Worm (Caenorhabditis elegans) whole organism, L3 larva: Measurements from ENCODE around the gene tatn-1.

Source experiments
- R02D3.7 ChIP-seq: fragments of 150-350 bp; optimal IDR thresholded peaks from 2 replicates; lab custom pipeline; 2014; ENCODE audit warnings: missing biosample characterization, missing genetic modification characterization
- ZK546.5 ChIP-seq: sonication (generic microtip); optimal IDR thresholded peaks from 2 replicates; lab custom pipeline; 2017; ENCODE audit warnings: missing biosample characterization, missing genetic modification characterization
- aly-2 ChIP-seq: fragments of 150-350 bp; optimal IDR thresholded peaks from 2 replicates; lab custom pipeline; 2014; ENCODE audit warnings: missing biosample characterization, missing genetic modification characterization
- ama-1 ChIP-seq: fragments of 150-350 bp; optimal IDR thresholded peaks from 2 replicates; lab custom pipeline; 2018
- ceh-16 ChIP-seq: sonication (generic microtip); optimal IDR thresholded peaks from 2 replicates; lab custom pipeline; 2017; ENCODE audit warnings: missing biosample characterization, missing genetic modification characterization
- ceh-28 ChIP-seq: fragments of 150-350 bp; optimal IDR thresholded peaks from 2 replicates; lab custom pipeline; 2014; ENCODE audit warnings: missing biosample characterization, missing genetic modification reagents, missing genetic modification characterization
- ceh-82 ChIP-seq: fragments of 150-350 bp; optimal IDR thresholded peaks from 2 replicates; lab custom pipeline; 2014; ENCODE audit warnings: missing biosample characterization, missing genetic modification characterization
- ceh-9 ChIP-seq: sonication (generic microtip); optimal IDR thresholded peaks from 2 replicates; lab custom pipeline; 2018; ENCODE audit warnings: missing biosample characterization, missing genetic modification characterization
- daf-12 ChIP-seq: fragments of 150-350 bp; optimal IDR thresholded peaks from 2 replicates; lab custom pipeline; 2014; ENCODE audit warnings: missing biosample characterization, missing genetic modification reagents, missing genetic modification characterization
- egl-27 ChIP-seq: sonication (generic microtip); optimal IDR thresholded peaks from 4 replicates; lab custom pipeline; 2017; ENCODE audit warnings: missing biosample characterization, missing genetic modification reagents, missing genetic modification characterization
- egl-5 ChIP-seq: fragments of 150-350 bp; optimal IDR thresholded peaks from 2 replicates; lab custom pipeline; 2017; ENCODE audit warnings: missing biosample characterization, missing genetic modification reagents, missing genetic modification characterization, inconsistent platforms
- elt-1 ChIP-seq: fragments of 150-350 bp; optimal IDR thresholded peaks from 2 replicates; lab custom pipeline; 2014; ENCODE audit warnings: missing biosample characterization, missing genetic modification characterization
- elt-2 ChIP-seq: sonication (generic microtip); optimal IDR thresholded peaks from 2 replicates; lab custom pipeline; 2016; ENCODE audit warnings: missing genetic modification reagents, mild to moderate bottlenecking, missing genetic modification characterization, missing compliant biosample characterization
- elt-3 ChIP-seq, 3 experiments: fragments of 150-350 bp in 1 of 3; sonication (generic microtip) in 2 of 3; optimal IDR thresholded peaks; 2 replicates in 2 of 3; 4 replicates in 1 of 3; lab custom pipeline; 2014 to 2017; ENCODE audit warnings: missing biosample characterization in 3 of 3, missing genetic modification characterization in 3 of 3
- fkh-10 ChIP-seq: sonication (generic microtip); optimal IDR thresholded peaks from 2 replicates; lab custom pipeline; 2017; ENCODE audit warnings: missing biosample characterization, missing genetic modification reagents, missing genetic modification characterization
- fkh-2 ChIP-seq: fragments of 150-350 bp; optimal IDR thresholded peaks from 2 replicates; lab custom pipeline; 2014; ENCODE audit warnings: missing biosample characterization, missing genetic modification reagents, missing genetic modification characterization
- fos-1 ChIP-seq: fragments of 150-350 bp; optimal IDR thresholded peaks from 2 replicates; lab custom pipeline; 2014; ENCODE audit warnings: missing biosample characterization, missing genetic modification characterization
- hmg-11 ChIP-seq: sonication (generic microtip); optimal IDR thresholded peaks from 2 replicates; lab custom pipeline; 2016; ENCODE audit warnings: missing genetic modification characterization, missing compliant biosample characterization
- jun-1 ChIP-seq: fragments of 150-350 bp; optimal IDR thresholded peaks from 2 replicates; lab custom pipeline; 2014; ENCODE audit warnings: missing biosample characterization, missing genetic modification reagents, missing genetic modification characterization
- lin-15B ChIP-seq: fragments of 150-350 bp; optimal IDR thresholded peaks from 2 replicates; lab custom pipeline; 2014; ENCODE audit warnings: missing biosample characterization, missing genetic modification characterization
- lsy-12 ChIP-seq: sonication (generic microtip); optimal IDR thresholded peaks from 2 replicates; lab custom pipeline; 2016; ENCODE audit warnings: mild to moderate bottlenecking, missing genetic modification characterization, missing compliant biosample characterization
- mdl-1 ChIP-seq: fragments of 150-350 bp; optimal IDR thresholded peaks from 2 replicates; lab custom pipeline; 2014; ENCODE audit warnings: missing biosample characterization, missing genetic modification characterization
- mml-1 ChIP-seq: fragments of 150-350 bp; sonication (generic microtip); optimal IDR thresholded peaks from 3 replicates; lab custom pipeline; 2014; ENCODE audit warnings: missing biosample characterization, missing genetic modification characterization
- nfya-1 ChIP-seq: sonication (generic microtip); optimal IDR thresholded peaks from 2 replicates; lab custom pipeline; 2017; ENCODE audit warnings: missing genetic modification characterization, mild to moderate bottlenecking, missing compliant biosample characterization, antibody characterized with exemption, moderate library complexity; ENCODE audit not compliant: insufficient read depth
- nhr-11 ChIP-seq: fragments of 150-350 bp; optimal IDR thresholded peaks from 2 replicates; lab custom pipeline; 2014; ENCODE audit warnings: missing biosample characterization, missing genetic modification characterization
- nhr-12 ChIP-seq: fragments of 150-350 bp; optimal IDR thresholded peaks from 2 replicates; lab custom pipeline; 2014; ENCODE audit warnings: missing biosample characterization, missing genetic modification characterization
- nhr-237 ChIP-seq: fragments of 150-350 bp; optimal IDR thresholded peaks from 2 replicates; lab custom pipeline; 2014; ENCODE audit warnings: missing biosample characterization, missing genetic modification characterization
- nhr-25 ChIP-seq: sonication (generic microtip); optimal IDR thresholded peaks from 2 replicates; lab custom pipeline; 2017; ENCODE audit warnings: missing biosample characterization, missing genetic modification characterization
- nhr-28 ChIP-seq: fragments of 150-350 bp; optimal IDR thresholded peaks from 2 replicates; lab custom pipeline; 2014; ENCODE audit warnings: missing biosample characterization, missing genetic modification characterization
- nhr-43 ChIP-seq: sonication (generic microtip); optimal IDR thresholded peaks from 2 replicates; lab custom pipeline; 2016; ENCODE audit warnings: mild to moderate bottlenecking, missing genetic modification characterization, missing compliant biosample characterization; ENCODE audit not compliant: poor library complexity, severe bottlenecking
- nhr-67 ChIP-seq: fragments of 150-350 bp; optimal IDR thresholded peaks from 2 replicates; lab custom pipeline; 2014; ENCODE audit warnings: missing biosample characterization, missing genetic modification characterization
- nhr-76 ChIP-seq: fragments of 150-350 bp; sonication (generic microtip); optimal IDR thresholded peaks from 5 replicates; lab custom pipeline; 2014; ENCODE audit warnings: missing biosample characterization, missing genetic modification characterization
- nhr-77 ChIP-seq: fragments of 150-350 bp; optimal IDR thresholded peaks from 2 replicates; lab custom pipeline; 2014; ENCODE audit warnings: missing biosample characterization, missing genetic modification characterization
- pqm-1 ChIP-seq: fragments of 150-350 bp; optimal IDR thresholded peaks from 2 replicates; lab custom pipeline; 2017; ENCODE audit warnings: missing biosample characterization, missing genetic modification characterization, inconsistent platforms
- sea-2 ChIP-seq: fragments of 150-350 bp; sonication (generic microtip); optimal IDR thresholded peaks from 4 replicates; lab custom pipeline; 2014; ENCODE audit warnings: missing biosample characterization, missing genetic modification reagents, missing genetic modification characterization
- skn-1 ChIP-seq: fragments of 150-350 bp; optimal IDR thresholded peaks from 2 replicates; lab custom pipeline; 2014; ENCODE audit warnings: missing biosample characterization, missing genetic modification characterization
- snpc-4 ChIP-seq: fragments of 150-350 bp; optimal IDR thresholded peaks from 2 replicates; lab custom pipeline; 2014; ENCODE audit warnings: missing biosample characterization, missing genetic modification characterization
- tbx-2 ChIP-seq: sonication (generic microtip); optimal IDR thresholded peaks from 2 replicates; lab custom pipeline; 2016; ENCODE audit warnings: mild to moderate bottlenecking, missing genetic modification characterization, missing compliant biosample characterization
- unc-39 ChIP-seq: sonication (generic microtip); optimal IDR thresholded peaks from 4 replicates; lab custom pipeline; 2017; ENCODE audit warnings: missing biosample characterization, missing genetic modification characterization
- unc-62 ChIP-seq: fragments of 150-350 bp; sonication (generic microtip); optimal IDR thresholded peaks from 4 replicates; lab custom pipeline; 2014; ENCODE audit warnings: missing biosample characterization, missing genetic modification reagents, missing genetic modification characterization

The tatn-1 gene

ce11 chrX:14828766-14829165 lies 38.0 kb downstream of the tatn-1 start:
- TF ChIP-seq ceh-28 (tag; lab: Kevin White, UChicago), result no peak
- no peak for TF ChIP-seq fkh-10
- no peak for TF ChIP-seq nhr-76 (tag; lab: Kevin White, UChicago)
- TF ChIP-seq ama-1 (lab: Kevin White, UChicago), result no peak
- TF ChIP-seq fos-1 (tag; lab: Kevin White, UChicago), result no peak
- TF ChIP-seq elt-1 (tag; lab: Kevin White, UChicago), result no peak
- TF ChIP-seq egl-27 (tag; lab: Kevin White, UChicago), result no peak
- TF ChIP-seq sea-2 (GFP tag; lab: Kevin White, UChicago), result no peak
- no peak for TF ChIP-seq nhr-11 (tag; lab: Kevin White, UChicago)
- no peak for TF ChIP-seq unc-62 (GFP tag; lab: Kevin White, UChicago)
- no peak for TF ChIP-seq nhr-77 (tag; lab: Kevin White, UChicago)
- TF ChIP-seq ceh-16 (tag; lab: Kevin White, UChicago), result no peak
- no peak for TF ChIP-seq nhr-67 (tag; lab: Kevin White, UChicago)
- TF ChIP-seq mml-1 (tag; lab: Kevin White, UChicago), result no peak
- no peak for TF ChIP-seq nhr-25
- TF ChIP-seq aly-2, result no peak
- TF ChIP-seq hmg-11, result no peak
- no peak for TF ChIP-seq nhr-28
- no peak for TF ChIP-seq ceh-82 (tag; lab: Kevin White, UChicago)

DNA sequence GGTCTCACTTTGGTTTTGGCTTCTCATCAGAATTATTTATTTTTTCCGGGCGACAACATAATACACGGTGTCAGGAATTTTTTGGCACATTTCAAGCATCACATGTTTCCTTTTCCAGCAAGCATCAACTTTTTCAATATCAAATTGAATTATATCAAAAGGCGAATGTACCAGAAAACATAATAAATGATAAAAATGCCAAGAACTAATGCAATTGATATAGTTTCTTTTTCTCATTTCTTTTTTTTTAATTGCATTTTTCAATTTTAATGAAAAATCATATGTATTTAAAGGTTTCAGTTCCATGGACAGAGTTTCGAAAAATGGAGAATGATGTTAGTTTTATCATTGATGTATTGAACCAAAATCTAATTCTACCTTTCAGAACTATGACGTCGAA lies 40.7 kb downstream of the tatn-1 start, which contains the start of gene dpf-2:
dpf-2 (plus strand) TSS at position 301 of the 400 bp plus-strand sequence.
- TF ChIP-seq ceh-82 (tag; lab: Kevin White, UChicago), result no peak
- no peak for TF ChIP-seq ceh-9 (tag; lab: Kevin White, UChicago)
- no peak for TF ChIP-seq sea-2 (GFP tag; lab: Kevin White, UChicago)
- no peak for TF ChIP-seq lsy-12
- TF ChIP-seq nhr-12 (tag; lab: Kevin White, UChicago), result no peak
- TF ChIP-seq snpc-4 (tag; lab: Kevin White, UChicago), result no peak
- no peak for TF ChIP-seq nhr-237
- no peak for TF ChIP-seq unc-62 (GFP tag; lab: Kevin White, UChicago)
- TF ChIP-seq skn-1 (tag; lab: Kevin White, UChicago), result no peak
- TF ChIP-seq nhr-11 (tag; lab: Kevin White, UChicago), result no peak
- no peak for TF ChIP-seq fkh-2 (tag; lab: Kevin White, UChicago)
- TF ChIP-seq elt-2 (tag; lab: Kevin White, UChicago), result no peak

DNA sequence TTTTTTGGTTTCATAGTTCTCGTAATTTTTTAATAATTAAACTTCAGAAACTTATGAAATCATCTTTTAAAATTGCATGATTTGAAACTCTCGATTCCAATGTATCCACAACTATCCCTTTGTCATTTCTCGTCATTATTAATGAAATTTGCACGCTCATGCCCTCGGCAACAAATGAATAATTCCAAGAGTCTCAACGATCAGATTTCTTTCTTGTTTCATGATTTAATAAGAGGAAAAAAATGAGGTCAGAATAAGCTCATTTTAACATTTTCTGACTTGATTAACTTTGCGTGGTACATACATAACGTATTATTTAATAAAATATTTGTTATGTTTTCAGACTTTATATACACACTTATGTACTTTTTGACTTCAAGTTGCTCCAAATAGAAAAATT lies 47.5 kb downstream of the tatn-1 start:
- TF ChIP-seq egl-5 (tag; lab: Kevin White, UChicago) (no peak), elt-1 (tag; lab: Kevin White, UChicago) (no peak), nhr-76 (tag; lab: Kevin White, UChicago) (no peak), lsy-12 (no peak), unc-62 (GFP tag; lab: Kevin White, UChicago) (no peak), snpc-4 (tag; lab: Kevin White, UChicago) (no peak), nhr-28 (no peak), nhr-11 (tag; lab: Kevin White, UChicago) (no peak), ceh-82 (tag; lab: Kevin White, UChicago) (no peak), tbx-2 (tag; lab: Kevin White, UChicago) (no peak), nhr-25 (no peak), nhr-237 (no peak), fos-1 (tag; lab: Kevin White, UChicago) (no peak), nhr-67 (tag; lab: Kevin White, UChicago) (no peak), nfya-1 (tag; lab: Kevin White, UChicago) (no peak), ama-1 (lab: Kevin White, UChicago) (no peak), skn-1 (tag; lab: Kevin White, UChicago) (no peak), nhr-12 (tag; lab: Kevin White, UChicago) (no peak), pqm-1 (tag; lab: Kevin White, UChicago) (no peak), nhr-77 (tag; lab: Kevin White, UChicago) (no peak)

DNA sequence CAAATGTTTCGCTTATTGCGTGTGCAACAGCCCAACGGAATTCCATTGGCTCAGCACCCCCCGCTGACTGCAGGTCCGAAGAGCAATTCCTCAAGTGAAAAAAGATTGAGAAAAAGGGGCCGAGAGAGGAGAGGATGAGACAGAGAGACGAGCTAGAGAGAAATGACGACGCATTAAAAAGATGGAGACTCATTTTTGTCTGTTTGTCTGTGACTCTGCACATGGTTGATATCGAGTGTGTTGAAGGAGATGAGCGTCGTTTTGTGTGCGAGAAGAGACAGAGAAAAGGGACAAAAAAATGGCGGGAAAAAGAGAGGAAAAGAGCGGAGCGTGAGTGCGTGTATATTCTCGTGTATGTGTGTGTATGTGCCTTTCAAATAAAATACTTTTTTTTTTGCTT lies 50.2 kb downstream of the tatn-1 start:
- TF ChIP-seq egl-27 (tag; lab: Kevin White, UChicago), result no peak
- peak; percentile 41 for TF ChIP-seq nhr-43 (tag; lab: Kevin White, UChicago)
- TF ChIP-seq jun-1 (tag; lab: Kevin White, UChicago), result peak; percentile 78
- TF ChIP-seq fkh-10, result peak; percentile 91
- no peak for TF ChIP-seq fkh-2 (tag; lab: Kevin White, UChicago)
- TF ChIP-seq mdl-1 (tag; lab: Kevin White, UChicago), result peak; percentile 58
- TF ChIP-seq nhr-11 (tag; lab: Kevin White, UChicago), result peak; percentile 80
- TF ChIP-seq hmg-11, result peak; percentile 94
- no peak for TF ChIP-seq ZK546.5
- TF ChIP-seq ceh-82 (tag; lab: Kevin White, UChicago), result peak; percentile 19
- TF ChIP-seq elt-1 (tag; lab: Kevin White, UChicago), result no peak
- TF ChIP-seq fos-1 (tag; lab: Kevin White, UChicago), result no peak
- no peak for TF ChIP-seq ceh-9 (tag; lab: Kevin White, UChicago)
- peak; percentile 45 for TF ChIP-seq nhr-25
- TF ChIP-seq egl-5 (tag; lab: Kevin White, UChicago), result peak; percentile 95
- TF ChIP-seq nhr-12 (tag; lab: Kevin White, UChicago), result no peak
- peak; percentile 71 for TF ChIP-seq elt-2 (tag; lab: Kevin White, UChicago)
- no peak for TF ChIP-seq elt-3 (tag; optimal IDR thresholded peaks at IDR 0.05; lab: Kevin White, UChicago)
- TF ChIP-seq unc-39, result peak; percentile 10
- TF ChIP-seq nhr-28, result no peak
- peak; percentile 74 for TF ChIP-seq tbx-2 (tag; lab: Kevin White, UChicago)
- peak; percentile 38 for TF ChIP-seq R02D3.7
- no peak for TF ChIP-seq aly-2
- TF ChIP-seq daf-12 (tag; lab: Kevin White, UChicago), result no peak
- peak; percentile 73 for TF ChIP-seq lin-15B (tag; lab: Kevin White, UChicago)
- peak; percentile 88 for TF ChIP-seq skn-1 (tag; lab: Kevin White, UChicago)
- no peak for TF ChIP-seq mml-1 (tag; lab: Kevin White, UChicago)
- TF ChIP-seq ceh-28 (tag; lab: Kevin White, UChicago), result peak; percentile 68
- TF ChIP-seq nfya-1 (tag; lab: Kevin White, UChicago), result peak; percentile 93
- no peak for TF ChIP-seq nhr-237
- TF ChIP-seq lsy-12, result peak; percentile 76
- no peak for TF ChIP-seq nhr-76 (tag; lab: Kevin White, UChicago)
- no peak for TF ChIP-seq nhr-77 (tag; lab: Kevin White, UChicago)
